Fruit fly (Drosophila melanogaster): ENCODE measurements around the gene CG42238.

Gene CG42238

dm6 chr2L:20989519-20989918 lies 62.4 kb downstream of the CG42238 start:
- TF ChIP-seq grau (tag; optimal IDR thresholded peaks at IDR 0.05) (peak; percentile 44), CG13123 (GFP tag; optimal IDR thresholded peaks at IDR 0.05) (no peak), ems (GFP tag; optimal IDR thresholded peaks at IDR 0.05) (no peak), MESR4 (GFP tag; optimal IDR thresholded peaks at IDR 0.05) (no peak), Med (GFP tag) (peak; percentile 19), nom (GFP tag; optimal IDR thresholded peaks at IDR 0.05) (peak; percentile 1), CG11504 (tag; optimal IDR thresholded peaks at IDR 0.05) (peak; percentile 4), sens (GFP tag) (peak; percentile 51), Drgx (GFP tag; IDR thresholded peaks at IDR 0.05) (0 out of 2 replicates have a peak, but pooled peaks have one; percentile 17)

- TF ChIP-seq caup (GFP tag; optimal IDR thresholded peaks at IDR 0.05; ENCODE audit: severe bottlenecking) (peak; percentile 65), hth (optimal IDR thresholded peaks at IDR 0.05) (no peak), CG16863 (GFP tag; optimal IDR thresholded peaks at IDR 0.05) (peak; percentile 84), zfh2 (GFP tag; optimal IDR thresholded peaks at IDR 0.05) (peak; percentile 54), pb (GFP tag; optimal IDR thresholded peaks at IDR 0.05) (peak; percentile 84), CG10959 (GFP tag; IDR thresholded peaks at IDR 0.05) (peak; percentile 73), CG31365 (tag; optimal IDR thresholded peaks at IDR 0.05) (peak; percentile 10), CG14965 (GFP tag; optimal IDR thresholded peaks at IDR 0.05; ENCODE audit: borderline replicate concordance) (peak; percentile 34), chn (GFP tag; optimal IDR thresholded peaks at IDR 0.05) (peak; percentile 79), lov (optimal IDR thresholded peaks at IDR 0.05) (no peak), lov (GFP tag; IDR thresholded peaks at IDR 0.05) (peak; percentile 79; the same call in 1 of the 3 replicates), CG6689 (GFP tag; IDR thresholded peaks at IDR 0.05) (peak; percentile 79), grn (GFP tag; optimal IDR thresholded peaks at IDR 0.05) (no peak), tup (GFP tag; optimal IDR thresholded peaks at IDR 0.05) (peak; percentile 61), C15 (GFP tag; IDR thresholded peaks at IDR 0.05) (0 out of 3 replicates have a peak, but pooled peaks have one; percentile 46), gem (tag; optimal IDR thresholded peaks at IDR 0.05) (peak; percentile 87), bowl (GFP tag; IDR thresholded peaks at IDR 0.05) (no peak), Bgb (GFP tag; IDR thresholded peaks at IDR 0.05; ENCODE audit: partially characterized antibody) (no peak), Blimp-1 (GFP tag; optimal IDR thresholded peaks at IDR 0.05) (peak; percentile 76), CG11504 (tag; optimal IDR thresholded peaks at IDR 0.05) (peak; percentile 86), Neu2 (GFP tag; optimal IDR thresholded peaks at IDR 0.05; ENCODE audit: borderline replicate concordance) (no peak), CG17829 (tag; optimal IDR thresholded peaks at IDR 0.05) (peak; percentile 65), CG12769 (tag; optimal IDR thresholded peaks at IDR 0.05) (peak; percentile 77), otp (GFP tag; IDR thresholded peaks at IDR 0.05) (peak; percentile 89), trem (tag; optimal IDR thresholded peaks at IDR 0.05) (peak; percentile 13), tgo (GFP tag; IDR thresholded peaks at IDR 0.05) (peak; percentile 82), CG3726 (GFP tag; IDR thresholded peaks at IDR 0.05) (no peak), CG5953 (GFP tag; IDR thresholded peaks at IDR 0.05) (peak; percentile 70), crol (GFP tag; IDR thresholded peaks at IDR 0.05) (peak; percentile 57), twi (tag; optimal IDR thresholded peaks at IDR 0.05) (peak; percentile 38), CoRest (tag; optimal IDR thresholded peaks at IDR 0.05) (peak; percentile 83), gro (GFP tag; optimal IDR thresholded peaks at IDR 0.05) (peak; percentile 74), CG11247 (GFP tag; IDR thresholded peaks at IDR 0.05) (peak; percentile 81), bsh (GFP tag; optimal IDR thresholded peaks at IDR 0.05) (peak; percentile 67 to 88), bcd (GFP tag; optimal IDR thresholded peaks at IDR 0.05) (peak; percentile 75), CG13123 (GFP tag; optimal IDR thresholded peaks at IDR 0.05) (peak; percentile 57), zen (tag; optimal IDR thresholded peaks at IDR 0.05) (peak; percentile 61), ken (GFP tag; IDR thresholded peaks at IDR 0.05) (peak; percentile 88), CG18476 (GFP tag; optimal IDR thresholded peaks at IDR 0.05) (peak; percentile 63), ewg (GFP tag; optimal IDR thresholded peaks at IDR 0.05) (peak; percentile 70), CG17568 (GFP tag; optimal IDR thresholded peaks at IDR 0.05) (peak; percentile 34), CG14441 (GFP tag; IDR thresholded peaks at IDR 0.05) (peak; percentile 81)
Observed at dm6 chr2L:20987438-20987837, 64.5 kb downstream of the CG42238 start.
